Worm (Caenorhabditis elegans) whole organism, young adult: ENCODE measurements around the gene F49H6.8.

Source experiments
- akir-1 ChIP-seq: fragments of 200-800 bp; sonication (Bioruptor generic); optimal IDR thresholded peaks from 2 replicates; lab custom pipeline; 2018; ENCODE audit warnings: mild to moderate bottlenecking, missing genetic modification characterization, moderate library complexity, missing compliant biosample characterization
- ama-1 ChIP-seq, 3 experiments: fragments of 150-350 bp in 1 of 3; sonication (generic microtip) in 2 of 3; optimal IDR thresholded peaks; 2 replicates each; lab custom pipeline; 2014 to 2018; ENCODE audit warnings: missing biosample characterization in 2 of 3, missing genetic modification characterization in 2 of 3, missing genetic modification reagents in 2 of 3
- bed-2 ChIP-seq: fragments of 200-800 bp; sonication (Bioruptor generic); IDR thresholded peaks from 2 replicates; pipeline ENCODE4 v1.3.6; 2022; ENCODE audit warnings: missing genetic modification reagents, missing genetic modification characterization, missing compliant biosample characterization
- dox-1 ChIP-seq: fragments of 200-800 bp; sonication (Bioruptor generic); IDR thresholded peaks from 2 replicates; pipeline ENCODE4 v1.3.6; 2022; ENCODE audit warnings: missing genetic modification reagents, missing genetic modification characterization, missing compliant biosample characterization
- nfya-1 ChIP-seq: sonication (generic microtip); optimal IDR thresholded peaks from 2 replicates; lab custom pipeline; 2017; ENCODE audit warnings: antibody characterized with exemption, missing compliant biosample characterization, missing genetic modification characterization, borderline replicate concordance; ENCODE audit not compliant: insufficient read depth

DNA sequence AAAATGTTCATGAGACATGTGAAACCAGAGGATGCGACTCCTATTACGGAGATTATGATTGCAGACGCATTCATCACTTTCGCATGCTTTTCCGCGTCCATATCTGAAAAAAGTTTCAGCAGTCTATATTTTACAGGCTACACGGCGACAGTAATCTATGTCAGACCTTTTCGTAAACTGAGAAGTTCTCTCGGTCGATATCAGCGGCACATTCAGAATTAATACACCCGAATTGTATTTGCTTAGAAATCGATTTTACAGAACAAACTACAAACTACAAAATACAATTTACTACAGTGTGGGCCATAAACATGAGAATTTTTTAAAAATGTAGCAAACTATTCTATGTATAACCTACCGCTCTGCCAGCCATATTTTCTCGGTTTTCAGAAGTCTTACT lies 49.1 kb upstream of the F49H6.8 start, which contains the start of gene srbc-14:
- TF ChIP-seq nfya-1 = no peak
- no peak for TF ChIP-seq ama-1 (optimal IDR thresholded peaks at IDR 0.05; lab: Kevin White, UChicago)
- TF ChIP-seq ama-1 (GFP tag; optimal IDR thresholded peaks at IDR 0.05; lab: Kevin White, UChicago) = no peak
- TF ChIP-seq bed-2 (GFP tag; lab: Robert Waterston, UW) = no peak
- TF ChIP-seq dox-1 (GFP tag; lab: Robert Waterston, UW) = no peak
- no peak for TF ChIP-seq akir-1 (GFP tag; lab: Kevin White, UChicago)
